ENCODE assay signal across 2 worm cellular contexts in genomic region chrIV:5937106-5937505, ce11.
TF ChIP-seq lines count a peak whose summit lies in the region.

No protein-coding gene starts in this region.

TF ChIP-seq in whole organism, L4 larva, 104 proteins besides CTCF, POLR2A, EP300 and RAD21:
- TF ChIP-seq Y75B8A.6 (GFP tag; IDR thresholded peaks at IDR 0.05; lab: Robert Waterston, UW) (no peak), zip-2 (tag; optimal IDR thresholded peaks at IDR 0.05; lab: Kevin White, UChicago) (no peak), lin-39 (tag; optimal IDR thresholded peaks at IDR 0.05; lab: Kevin White, UChicago) (no peak), cey-2 (tag; optimal IDR thresholded peaks at IDR 0.05; lab: Kevin White, UChicago; ENCODE audit: borderline replicate concordance, insufficient read depth) (no peak), ceh-28 (tag; optimal IDR thresholded peaks at IDR 0.05; lab: Kevin White, UChicago) (no peak), ama-1 (optimal IDR thresholded peaks at IDR 0.05; lab: Kevin White, UChicago) (peak; percentile 3), nhr-28 (tag; optimal IDR thresholded peaks at IDR 0.05; lab: Kevin White, UChicago) (no peak), aha-1 (tag; lab: Kevin White, UChicago) (peak; percentile 93)

TF ChIP-seq in whole organism, young adult, 124 proteins besides CTCF, POLR2A, EP300 and RAD21:
- TF ChIP-seq mes-4 (tag; optimal IDR thresholded peaks at IDR 0.05; lab: Kevin White, UChicago) (no peak), sea-2 (GFP tag; IDR thresholded peaks at IDR 0.05; lab: Robert Waterston, UW) (no peak), xnd-1 (tag; optimal IDR thresholded peaks at IDR 0.05; lab: Kevin White, UChicago) (no peak), ztf-28 (GFP tag; IDR thresholded peaks at IDR 0.05; lab: Robert Waterston, UW) (no peak), nfya-1 (tag; optimal IDR thresholded peaks at IDR 0.05; lab: Kevin White, UChicago; ENCODE audit: borderline replicate concordance, insufficient read depth) (no peak), T26A5.8 (tag; optimal IDR thresholded peaks at IDR 0.05; lab: Kevin White, UChicago) (no peak), snpc-1.1 (tag; optimal IDR thresholded peaks at IDR 0.05; lab: Kevin White, UChicago; ENCODE audit: insufficient read depth) (no peak), Y53G8AR.9 (GFP tag; conservative IDR thresholded peaks at IDR 0.05; lab: Robert Waterston, UW) (0 out of 2 replicates have a peak, but pooled peaks have one; percentile 49), B0261.1 (tag; optimal IDR thresholded peaks at IDR 0.05; lab: Kevin White, UChicago) (no peak), chd-7 (tag; optimal IDR thresholded peaks at IDR 0.05; lab: Kevin White, UChicago) (peak; percentile 48), hlh-26 (GFP tag; conservative IDR thresholded peaks at IDR 0.05; lab: Robert Waterston, UW) (no peak), cebp-2 (GFP tag; IDR thresholded peaks at IDR 0.05; lab: Robert Waterston, UW) (no peak), ztf-6 (GFP tag; IDR thresholded peaks at IDR 0.05; lab: Robert Waterston, UW) (no peak), egl-18 (GFP tag; IDR thresholded peaks at IDR 0.05; lab: Robert Waterston, UW) (no peak), madf-8 (GFP tag; conservative IDR thresholded peaks at IDR 0.05; lab: Robert Waterston, UW) (no peak), repo-1 (tag; optimal IDR thresholded peaks at IDR 0.05; lab: Kevin White, UChicago) (peak; percentile 42), bed-2 (GFP tag; IDR thresholded peaks at IDR 0.05; lab: Robert Waterston, UW) (no peak), aptf-2 (GFP tag; conservative IDR thresholded peaks at IDR 0.05; lab: Robert Waterston, UW) (no peak), F23B12.7 (tag; optimal IDR thresholded peaks at IDR 0.05; lab: Kevin White, UChicago; ENCODE audit: insufficient read depth) (no peak), sdz-38 (tag; optimal IDR thresholded peaks at IDR 0.05; lab: Kevin White, UChicago) (no peak), snpc-4 (GFP tag; optimal IDR thresholded peaks at IDR 0.05; lab: Kevin White, UChicago) (no peak), snpc-4 (tag; optimal IDR thresholded peaks at IDR 0.05; lab: Kevin White, UChicago) (peak in 1 of 4 experiments; percentile 62), F52B5.7 (tag; optimal IDR thresholded peaks at IDR 0.05; lab: Kevin White, UChicago) (peak; percentile 49), fkh-3 (tag; optimal IDR thresholded peaks at IDR 0.05; lab: Kevin White, UChicago) (no peak), unc-62 (GFP tag; optimal IDR thresholded peaks at IDR 0.05; lab: Kevin White, UChicago) (no peak), tbp1 (GFP tag; optimal IDR thresholded peaks at IDR 0.05; lab: Kevin White, UChicago) (no peak), cebp-1 (GFP tag; IDR thresholded peaks at IDR 0.05; lab: Robert Waterston, UW) (no peak), cebp-1 (tag; optimal IDR thresholded peaks at IDR 0.05; lab: Kevin White, UChicago) (no peak), attf-6 (GFP tag; IDR thresholded peaks at IDR 0.05; lab: Robert Waterston, UW) (no peak), hmg-20 (GFP tag; IDR thresholded peaks at IDR 0.05; lab: Robert Waterston, UW) (no peak), nhr-27 (tag; optimal IDR thresholded peaks at IDR 0.05; lab: Kevin White, UChicago) (no peak)

Comparison
In these comparisons a context has a peak if more than half of its experiments do, and no peak if none do; other contexts are left out.
1. Of the 7 proteins assayed by ChIP-seq in both whole organism, young adult and whole organism, L4 larva: peak only in whole organism, young adult: none; only in whole organism, L4 larva: ama-1; in both: none; in neither: 5; mixed calls (peak in some experiments, not most) for 1.